Worm (Caenorhabditis elegans) whole organism, L2 larva: ENCODE results near the gene col-36.

Experiments used
- R02D3.7 ChIP-seq: fragments of 150-350 bp; optimal IDR thresholded peaks from 2 replicates; lab custom pipeline; 2014; ENCODE audit warnings: missing biosample characterization, missing genetic modification characterization
- gmeb-1 ChIP-seq: fragments of 150-350 bp; optimal IDR thresholded peaks from 2 replicates; lab custom pipeline; 2014; ENCODE audit warnings: missing biosample characterization, missing genetic modification characterization
- lsy-2 ChIP-seq, 2 experiments: fragments of 150-350 bp in 1 of 2; sonication (generic microtip) in 1 of 2; optimal IDR thresholded peaks; 2 replicates each; lab custom pipeline; 2014 to 2017; ENCODE audit warnings: missing biosample characterization in 2 of 2, missing genetic modification characterization in 2 of 2
- mdl-1 ChIP-seq, 2 experiments: fragments of 150-350 bp in 1 of 2; sonication (generic microtip) in 1 of 2; optimal IDR thresholded peaks; 2 replicates each; lab custom pipeline; 2017; ENCODE audit warnings: missing biosample characterization in 2 of 2, missing genetic modification characterization in 2 of 2
- nhr-11 ChIP-seq: fragments of 150-350 bp; optimal IDR thresholded peaks from 2 replicates; lab custom pipeline; 2014; ENCODE audit warnings: missing biosample characterization, missing genetic modification characterization
- nhr-23 ChIP-seq: fragments of 150-350 bp; optimal IDR thresholded peaks from 2 replicates; lab custom pipeline; 2014; ENCODE audit warnings: missing biosample characterization, missing genetic modification reagents, missing genetic modification characterization
- snpc-4 ChIP-seq: fragments of 150-350 bp; optimal IDR thresholded peaks from 2 replicates; lab custom pipeline; 2014; ENCODE audit warnings: missing biosample characterization, missing genetic modification characterization
- zag-1 ChIP-seq: fragments of 150-350 bp; optimal IDR thresholded peaks from 2 replicates; lab custom pipeline; 2014; ENCODE audit warnings: missing biosample characterization, missing genetic modification characterization
- ztf-1 ChIP-seq: fragments of 200-800 bp; sonication (Bioruptor generic); conservative IDR thresholded peaks from 2 replicates; pipeline ENCODE4 v1.3.6; 2022; ENCODE audit warnings: missing genetic modification characterization, missing compliant biosample characterization
- ztf-4 ChIP-seq: fragments of 150-350 bp; optimal IDR thresholded peaks from 2 replicates; lab custom pipeline; 2014; ENCODE audit warnings: missing biosample characterization, missing genetic modification characterization

DNA sequence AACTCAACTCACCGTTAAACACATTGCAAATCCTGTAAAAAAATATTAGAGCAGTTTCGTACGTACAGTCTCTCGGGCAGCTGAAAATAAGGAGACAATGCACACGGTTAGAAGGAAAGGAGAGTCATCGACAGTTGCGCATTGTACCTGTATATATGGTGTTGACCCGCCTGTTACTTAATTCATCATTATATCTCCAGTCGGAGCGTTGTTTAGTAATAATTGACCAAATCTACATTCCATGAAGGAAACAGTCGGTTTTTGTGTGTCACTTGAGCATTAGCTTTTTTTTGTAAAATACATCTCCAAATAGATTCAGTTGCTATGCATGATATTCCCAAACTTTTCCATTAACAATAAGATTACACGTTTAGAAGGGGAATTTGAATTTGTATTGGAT is 7.1 kb downstream of the col-36 start, which contains the start of gene C27H5.12:
- TF ChIP-seq ztf-1 (GFP tag; lab: Robert Waterston, UW) (no peak), lsy-2 (tag; optimal IDR thresholded peaks at IDR 0.05; lab: Kevin White, UChicago) (no peak), zag-1 (tag; lab: Kevin White, UChicago) (no peak), gmeb-1 (tag; lab: Kevin White, UChicago) (no peak), R02D3.7 (tag; lab: Kevin White, UChicago) (no peak), nhr-23 (no peak), nhr-11 (tag; lab: Kevin White, UChicago) (no peak), ztf-4 (no peak), mdl-1 (tag; optimal IDR thresholded peaks at IDR 0.05; lab: Kevin White, UChicago) (no peak), snpc-4 (no peak)
